Worm (Caenorhabditis elegans): Measurements from ENCODE around the gene K09C8.7.

The K09C8.7 gene

ce11 chrX:10951168-10951567, at the start of gene K09C8.7:
Gene K09C8.7 (minus strand): TSS chrX:10951393.
- TF ChIP-seq unc-39 (tag; optimal IDR thresholded peaks at IDR 0.05) (no peak), fkh-10 (GFP tag; optimal IDR thresholded peaks at IDR 0.05) (no peak), elt-2 (tag; optimal IDR thresholded peaks at IDR 0.05) (no peak), egl-27 (tag; optimal IDR thresholded peaks at IDR 0.05) (no peak), ceh-16 (tag; optimal IDR thresholded peaks at IDR 0.05) (no peak), skn-1 (tag; optimal IDR thresholded peaks at IDR 0.05) (no peak)

ce11 chrX:10999176-10999575, 48.0 kb upstream of the K09C8.7 start, which contains the start of gene F59F3.6:
Gene F59F3.6 (minus strand): TSS chrX:10999276.
- TF ChIP-seq tbx-2 (tag; optimal IDR thresholded peaks at IDR 0.05), result peak; percentile 38
- TF ChIP-seq nhr-76 (tag; optimal IDR thresholded peaks at IDR 0.05), result no peak

- TF ChIP-seq nfya-1 (tag; optimal IDR thresholded peaks at IDR 0.05; ENCODE audit: insufficient read depth) (no peak), mdl-1 (tag; optimal IDR thresholded peaks at IDR 0.05) (no peak), egl-5 (tag; optimal IDR thresholded peaks at IDR 0.05) (no peak), hmg-11 (tag; optimal IDR thresholded peaks at IDR 0.05) (no peak)
These were observed 41.0 kb upstream of the K09C8.7 start, which contains the start of gene ver-3 for ce11 chrX:10992177-10992576. Gene ver-3 (plus strand): TSS chrX:10992477.

- TF ChIP-seq egl-5 (tag; optimal IDR thresholded peaks at IDR 0.05) (no peak), jun-1 (tag; optimal IDR thresholded peaks at IDR 0.05) (no peak), pha-4 (tag; optimal IDR thresholded peaks at IDR 0.05) (peak; percentile 5), elt-3 (tag; optimal IDR thresholded peaks at IDR 0.05) (peak in 1 of 3 experiments; percentile 85)
These were observed 40.4 kb upstream of the K09C8.7 start for ce11 chrX:10991352-10992172.

- TF ChIP-seq nhr-28 (tag; optimal IDR thresholded peaks at IDR 0.05) (no peak), nhr-12 (tag; optimal IDR thresholded peaks at IDR 0.05) (no peak), zag-1 (tag; optimal IDR thresholded peaks at IDR 0.05) (no peak), nhr-77 (tag; optimal IDR thresholded peaks at IDR 0.05) (no peak), fos-1 (tag; optimal IDR thresholded peaks at IDR 0.05) (no peak), ztf-4 (tag; optimal IDR thresholded peaks at IDR 0.05) (no peak), nhr-67 (tag; optimal IDR thresholded peaks at IDR 0.05) (no peak), tbx-2 (tag; optimal IDR thresholded peaks at IDR 0.05) (no peak), jun-1 (tag; optimal IDR thresholded peaks at IDR 0.05) (no peak), nhr-237 (tag; optimal IDR thresholded peaks at IDR 0.05) (no peak), snpc-4 (tag; optimal IDR thresholded peaks at IDR 0.05) (no peak), pha-4 (tag; optimal IDR thresholded peaks at IDR 0.05) (no peak), lsy-12 (tag; optimal IDR thresholded peaks at IDR 0.05) (no peak), ztf-11 (tag; optimal IDR thresholded peaks at IDR 0.05) (no peak), elt-1 (tag; optimal IDR thresholded peaks at IDR 0.05) (no peak), unc-62 (GFP tag; optimal IDR thresholded peaks at IDR 0.05) (no peak), nhr-76 (tag; optimal IDR thresholded peaks at IDR 0.05) (no peak), egl-5 (tag; optimal IDR thresholded peaks at IDR 0.05) (no peak), elt-2 (tag; optimal IDR thresholded peaks at IDR 0.05) (no peak), fkh-10 (GFP tag; optimal IDR thresholded peaks at IDR 0.05) (no peak)
These were observed 39.6 kb upstream of the K09C8.7 start for ce11 chrX:10990855-10991176.

ce11 chrX:10990159-10990854, 39.1 kb upstream of the K09C8.7 start:
- TF ChIP-seq nfya-1 (tag; optimal IDR thresholded peaks at IDR 0.05; ENCODE audit: insufficient read depth) (no peak), elt-2 (tag; optimal IDR thresholded peaks at IDR 0.05) (peak; percentile 57), nhr-11 (tag; optimal IDR thresholded peaks at IDR 0.05) (no peak), R02D3.7 (tag; optimal IDR thresholded peaks at IDR 0.05) (no peak), pha-4 (tag; optimal IDR thresholded peaks at IDR 0.05) (peak; percentile 31), jun-1 (tag; optimal IDR thresholded peaks at IDR 0.05) (no peak)

All from whole organism, L3 larva.